Fruit fly (Drosophila melanogaster) whole organism, wandering third instar larva: Measurements from ENCODE around the gene CheB38b.

Experiments
- Dfd ChIP-seq: fragments of >200 bp; optimal IDR thresholded peaks from 2 replicates; lab custom pipeline; 2017; ENCODE audit warnings: missing biosample characterization, missing genetic modification characterization
- Dif ChIP-seq: fragments of 200-275, 200-300 bp; sonication (Bioruptor generic); optimal IDR thresholded peaks from 2 replicates; lab custom pipeline; 2018; ENCODE audit warnings: missing biosample characterization, missing genetic modification characterization; ENCODE audit not compliant: partially characterized antibody
- Jra ChIP-seq: sonication (Bioruptor generic); optimal IDR thresholded peaks from 2 replicates; lab custom pipeline; 2016; ENCODE audit warnings: missing biosample characterization, missing genetic modification characterization
- dl ChIP-seq, 2 experiments: fragments of 175-275, 200-275 bp in 1 of 2; fragments of 200-275 bp in 1 of 2; sonication (Bioruptor generic); optimal IDR thresholded peaks; lab custom pipeline; 2018; ENCODE audit warnings: mild to moderate bottlenecking in 2 of 2, missing biosample characterization in 2 of 2, missing genetic modification characterization in 2 of 2, moderate library complexity in 2 of 2; ENCODE audit not compliant: partially characterized antibody in 2 of 2, insufficient read depth in 1 of 2
- h ChIP-seq: fragments of 200-800 bp; sonication (Bioruptor generic); optimal IDR thresholded peaks from 3 replicates; lab custom pipeline; 2016; ENCODE audit warnings: missing biosample characterization, mild to moderate bottlenecking, missing genetic modification characterization
- jim ChIP-seq: fragments of 175-275, 200-325 bp; sonication (Bioruptor generic); optimal IDR thresholded peaks from 2 replicates; lab custom pipeline; 2016; ENCODE audit warnings: missing biosample characterization, mild to moderate bottlenecking, missing genetic modification characterization
- psq ChIP-seq: fragments of 200-800 bp; sonication (Bioruptor generic); optimal IDR thresholded peaks from 3 replicates; lab custom pipeline; 2017; ENCODE audit warnings: missing biosample characterization, mild to moderate bottlenecking, missing genetic modification characterization, moderate library complexity

- TF ChIP-seq psq (no peak), dl (GFP tag; optimal IDR thresholded peaks at IDR 0.05; lab: Kevin White, UChicago; ENCODE audit: insufficient read depth in 1 of 2, partially characterized antibody in 2 of 2) (no peak), Jra (no peak), h (GFP tag; lab: Kevin White, UChicago) (no peak), jim (GFP tag; lab: Kevin White, UChicago) (no peak), Dif (GFP tag; lab: Kevin White, UChicago) (no peak), Dfd (no peak)
Measured at dm6 chr2L:20806619-20807018, 10.5 kb downstream of the CheB38b start.
